Worm (Caenorhabditis elegans) whole organism, L1 larva: ENCODE data around the gene ZC196.4.

ENCODE experiments used
- C16A3.4 ChIP-seq: fragments of 150-350 bp; optimal IDR thresholded peaks from 2 replicates; lab custom pipeline; 2014; ENCODE audit warnings: missing biosample characterization, missing genetic modification characterization
- C34B4.2 ChIP-seq: sonication (generic microtip); optimal IDR thresholded peaks from 2 replicates; lab custom pipeline; 2017; ENCODE audit warnings: mild to moderate bottlenecking, missing genetic modification characterization, missing compliant biosample characterization
- Y116A8C.19 ChIP-seq: sonication (generic microtip); optimal IDR thresholded peaks from 2 replicates; lab custom pipeline; 2016; ENCODE audit warnings: missing compliant biosample characterization, missing genetic modification characterization, borderline replicate concordance
- aha-1 ChIP-seq: fragments of 150-350 bp; optimal IDR thresholded peaks from 2 replicates; lab custom pipeline; 2014; ENCODE audit warnings: missing biosample characterization, missing genetic modification characterization
- alr-1 ChIP-seq: fragments of 200-800 bp; sonication (Bioruptor generic); optimal IDR thresholded peaks from 2 replicates; lab custom pipeline; 2018; ENCODE audit warnings: borderline replicate concordance, mild to moderate bottlenecking, missing genetic modification characterization, missing compliant biosample characterization
- aly-2 ChIP-seq: fragments of 150-350 bp; optimal IDR thresholded peaks from 2 replicates; lab custom pipeline; 2014; ENCODE audit warnings: missing biosample characterization, missing genetic modification characterization
- ama-1 ChIP-seq: fragments of 150-350 bp; optimal IDR thresholded peaks from 2 replicates; lab custom pipeline; 2014
- ceh-8 ChIP-seq: fragments of 200-800 bp; sonication (Bioruptor generic); optimal IDR thresholded peaks from 2 replicates; lab custom pipeline; 2018; ENCODE audit warnings: mild to moderate bottlenecking, missing genetic modification characterization, moderate library complexity, missing compliant biosample characterization
- ceh-82 ChIP-seq, 3 experiments: fragments of 150-350 bp in 1 of 3; sonication (generic microtip) in 2 of 3; optimal IDR thresholded peaks; 2 replicates each; lab custom pipeline; 2014 to 2017; ENCODE audit warnings: missing biosample characterization in 3 of 3, missing genetic modification characterization in 3 of 3
- ceh-90 ChIP-seq: sonication (generic microtip); optimal IDR thresholded peaks from 2 replicates; lab custom pipeline; 2016; ENCODE audit warnings: missing genetic modification characterization, missing compliant biosample characterization
- ces-1 ChIP-seq: fragments of 150-350 bp; optimal IDR thresholded peaks from 2 replicates; lab custom pipeline; 2014; ENCODE audit warnings: missing biosample characterization, missing genetic modification reagents, missing genetic modification characterization
- dpl-1 ChIP-seq, 3 experiments: fragments of 150-350 bp in 2 of 3; sonication (generic microtip) in 1 of 3; optimal IDR thresholded peaks; 2 replicates each; lab custom pipeline; 2014 to 2017; ENCODE audit warnings: missing biosample characterization in 3 of 3, missing genetic modification characterization in 3 of 3, missing genetic modification reagents in 3 of 3
- efl-1 ChIP-seq, 4 experiments: fragments of 150-350 bp; optimal IDR thresholded peaks in 3 of 4; peaks in 1 of 4; 1 replicate in 1 of 4; 2 replicates in 3 of 4; lab custom pipeline; 2014; ENCODE audit warnings: missing biosample characterization in 2 of 4, missing genetic modification characterization in 2 of 4, missing genetic modification reagents in 2 of 4
- egl-27 ChIP-seq, 2 experiments: fragments of 150-350 bp in 1 of 2; sonication (generic microtip); optimal IDR thresholded peaks; 3 replicates each; lab custom pipeline; 2017 to 2018; ENCODE audit warnings: missing biosample characterization in 2 of 2, missing genetic modification characterization in 2 of 2, missing genetic modification reagents in 2 of 2
- elt-2 ChIP-seq: sonication (generic microtip); optimal IDR thresholded peaks from 2 replicates; lab custom pipeline; 2016; ENCODE audit warnings: missing genetic modification characterization, mild to moderate bottlenecking, inconsistent platforms, missing compliant biosample characterization, missing genetic modification reagents
- fos-1 ChIP-seq: fragments of 150-350 bp; optimal IDR thresholded peaks from 2 replicates; lab custom pipeline; 2014; ENCODE audit warnings: missing biosample characterization, missing genetic modification characterization
- hlh-17 ChIP-seq: fragments of 200-800 bp; sonication (Bioruptor generic); optimal IDR thresholded peaks from 2 replicates; lab custom pipeline; 2018; ENCODE audit warnings: missing genetic modification characterization, mild to moderate bottlenecking, missing compliant biosample characterization, moderate library complexity, borderline replicate concordance
- irx-1 ChIP-seq: sonication (generic microtip); optimal IDR thresholded peaks from 2 replicates; lab custom pipeline; 2016; ENCODE audit warnings: missing genetic modification characterization, missing compliant biosample characterization
- jun-1 ChIP-seq: fragments of 150-350 bp; optimal IDR thresholded peaks from 2 replicates; lab custom pipeline; 2014; ENCODE audit warnings: missing biosample characterization, missing genetic modification reagents, missing genetic modification characterization
- lin-14 ChIP-seq: fragments of 200-800 bp; sonication (Bioruptor generic); optimal IDR thresholded peaks from 2 replicates; lab custom pipeline; 2018; ENCODE audit warnings: mild to moderate bottlenecking, missing genetic modification characterization, moderate library complexity, missing compliant biosample characterization
- lin-35 ChIP-seq, 2 experiments: fragments of 150-350 bp; optimal IDR thresholded peaks; 2 replicates each; lab custom pipeline; 2014; ENCODE audit warnings: missing biosample characterization in 2 of 2, missing genetic modification characterization in 2 of 2, missing genetic modification reagents in 2 of 2
- lsy-2 ChIP-seq, 2 experiments: fragments of 150-350 bp; optimal IDR thresholded peaks; 2 replicates each; lab custom pipeline; 2014; ENCODE audit warnings: missing biosample characterization in 2 of 2, missing genetic modification characterization in 2 of 2
- mdl-1 ChIP-seq, 2 experiments: fragments of 150-350 bp; optimal IDR thresholded peaks; 2 replicates each; lab custom pipeline; 2014 to 2017; ENCODE audit warnings: missing biosample characterization in 2 of 2, missing genetic modification characterization in 2 of 2, inconsistent platforms in 1 of 2
- nhr-12 ChIP-seq: sonication (generic microtip); optimal IDR thresholded peaks from 2 replicates; lab custom pipeline; 2017; ENCODE audit warnings: missing biosample characterization, missing genetic modification characterization
- nhr-19 ChIP-seq: fragments of 200-800 bp; sonication (Bioruptor generic); conservative IDR thresholded peaks from 2 replicates; pipeline ENCODE4 v1.3.6; 2022; ENCODE audit warnings: missing genetic modification characterization, missing compliant biosample characterization
- nhr-20 ChIP-seq: sonication (generic microtip); optimal IDR thresholded peaks from 2 replicates; lab custom pipeline; 2016; ENCODE audit warnings: mild to moderate bottlenecking, missing genetic modification characterization, missing compliant biosample characterization
- nhr-237 ChIP-seq: fragments of 150-350 bp; optimal IDR thresholded peaks from 2 replicates; lab custom pipeline; 2014; ENCODE audit warnings: missing biosample characterization, missing genetic modification characterization
- nhr-28 ChIP-seq: fragments of 150-350 bp; optimal IDR thresholded peaks from 2 replicates; lab custom pipeline; 2014; ENCODE audit warnings: missing biosample characterization, missing genetic modification characterization
- nhr-71 ChIP-seq: sonication (generic microtip); optimal IDR thresholded peaks from 2 replicates; lab custom pipeline; 2016; ENCODE audit warnings: mild to moderate bottlenecking, missing genetic modification characterization, moderate library complexity, missing compliant biosample characterization
- pqm-1 ChIP-seq: sonication (generic microtip); optimal IDR thresholded peaks from 3 replicates; lab custom pipeline; 2017; ENCODE audit warnings: missing biosample characterization, missing genetic modification characterization
- skn-1 ChIP-seq: fragments of 150-350 bp; optimal IDR thresholded peaks from 2 replicates; lab custom pipeline; 2014; ENCODE audit warnings: missing biosample characterization, missing genetic modification characterization
- snu-23 ChIP-seq: sonication (generic microtip); optimal IDR thresholded peaks from 2 replicates; lab custom pipeline; 2016; ENCODE audit warnings: missing genetic modification characterization, missing compliant biosample characterization
- tlp-1 ChIP-seq: fragments of 150-350 bp; optimal IDR thresholded peaks from 2 replicates; lab custom pipeline; 2014; ENCODE audit warnings: missing biosample characterization, missing genetic modification characterization
- unc-130 ChIP-seq: fragments of 150-350 bp; optimal IDR thresholded peaks from 2 replicates; lab custom pipeline; 2017; ENCODE audit warnings: missing biosample characterization, missing genetic modification characterization, inconsistent platforms
- zip-4 ChIP-seq: fragments of 200-800 bp; sonication (Bioruptor generic); optimal IDR thresholded peaks from 2 replicates; lab custom pipeline; 2018; ENCODE audit warnings: mild to moderate bottlenecking, missing genetic modification characterization, moderate library complexity, missing compliant biosample characterization
- ztf-11 ChIP-seq, 2 experiments: sonication (generic microtip); optimal IDR thresholded peaks; 2 replicates each; lab custom pipeline; 2016 to 2017; ENCODE audit warnings: missing genetic modification characterization in 2 of 2, missing biosample characterization in 1 of 2, missing compliant biosample characterization in 1 of 2

The ZC196.4 gene

DNA sequence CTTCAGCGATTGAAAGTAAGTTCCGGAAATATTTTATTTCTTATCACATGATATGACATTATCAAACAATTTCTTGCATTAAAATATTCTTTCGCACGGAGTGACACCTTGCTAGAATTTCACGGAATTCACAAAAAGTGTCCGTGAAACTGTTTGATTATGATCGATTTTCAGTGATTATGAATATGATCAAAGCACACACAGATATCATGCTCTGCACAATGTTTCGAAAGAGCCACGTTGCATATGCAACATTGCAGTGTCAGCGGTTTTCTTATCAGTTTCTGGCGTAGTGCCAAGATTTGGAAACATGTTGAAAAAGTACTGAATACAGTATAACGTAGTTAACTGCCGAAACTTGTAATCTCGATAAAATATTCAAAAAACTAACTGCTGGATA lies 36.2 kb downstream of the ZC196.4 start:
- peak in 1 of 2 experiments; percentile 4 for TF ChIP-seq mdl-1 (tag; optimal IDR thresholded peaks at IDR 0.05; lab: Kevin White, UChicago)
- TF ChIP-seq lin-35 (GFP tag; optimal IDR thresholded peaks at IDR 0.05; lab: Kevin White, UChicago), result peak in 1 of 2 experiments; percentile 42
- no peak for TF ChIP-seq ama-1
- TF ChIP-seq dpl-1 (GFP tag; optimal IDR thresholded peaks at IDR 0.05; lab: Kevin White, UChicago), result no peak
- TF ChIP-seq zip-4 (GFP tag; lab: Kevin White, UChicago), result no peak
- no peak for TF ChIP-seq unc-130 (tag; lab: Kevin White, UChicago)
- TF ChIP-seq jun-1 (tag; lab: Kevin White, UChicago), result peak; percentile 32
- no peak for TF ChIP-seq nhr-28 (tag; lab: Kevin White, UChicago)
- no peak for TF ChIP-seq alr-1 (tag; lab: Kevin White, UChicago)
- TF ChIP-seq ceh-90, result no peak
- peak; percentile 15 for TF ChIP-seq tlp-1 (tag; lab: Kevin White, UChicago)
- TF ChIP-seq C34B4.2 (tag; lab: Kevin White, UChicago), result no peak
- TF ChIP-seq ceh-8 (GFP tag; lab: Kevin White, UChicago), result no peak
- TF ChIP-seq nhr-71 (tag; lab: Kevin White, UChicago), result peak; percentile 39
- peak; percentile 44 for TF ChIP-seq nhr-20
- no peak for TF ChIP-seq aha-1
- no peak for TF ChIP-seq egl-27 (tag; optimal IDR thresholded peaks at IDR 0.05; lab: Kevin White, UChicago)
- peak; percentile 99 for TF ChIP-seq elt-2 (tag; lab: Kevin White, UChicago)

ce11 chrV:8771599-8771998 lies 38.7 kb downstream of the ZC196.4 start, which contains the start of gene srx-115:
Gene srx-115, plus strand, starts transcription at chrV:8771899.
- TF ChIP-seq ces-1, result no peak
- no peak for TF ChIP-seq nhr-71 (tag; lab: Kevin White, UChicago)
- TF ChIP-seq unc-130 (tag; lab: Kevin White, UChicago), result no peak
- TF ChIP-seq fos-1 (tag; lab: Kevin White, UChicago), result no peak
- no peak for TF ChIP-seq nhr-19 (GFP tag; lab: Robert Waterston, UW)
- no peak for TF ChIP-seq nhr-12 (tag; lab: Kevin White, UChicago)
- no peak for TF ChIP-seq aly-2 (tag; lab: Kevin White, UChicago)
- TF ChIP-seq nhr-237 (tag; lab: Kevin White, UChicago), result no peak
- no peak for TF ChIP-seq ceh-82 (tag; optimal IDR thresholded peaks at IDR 0.05; lab: Kevin White, UChicago)

DNA sequence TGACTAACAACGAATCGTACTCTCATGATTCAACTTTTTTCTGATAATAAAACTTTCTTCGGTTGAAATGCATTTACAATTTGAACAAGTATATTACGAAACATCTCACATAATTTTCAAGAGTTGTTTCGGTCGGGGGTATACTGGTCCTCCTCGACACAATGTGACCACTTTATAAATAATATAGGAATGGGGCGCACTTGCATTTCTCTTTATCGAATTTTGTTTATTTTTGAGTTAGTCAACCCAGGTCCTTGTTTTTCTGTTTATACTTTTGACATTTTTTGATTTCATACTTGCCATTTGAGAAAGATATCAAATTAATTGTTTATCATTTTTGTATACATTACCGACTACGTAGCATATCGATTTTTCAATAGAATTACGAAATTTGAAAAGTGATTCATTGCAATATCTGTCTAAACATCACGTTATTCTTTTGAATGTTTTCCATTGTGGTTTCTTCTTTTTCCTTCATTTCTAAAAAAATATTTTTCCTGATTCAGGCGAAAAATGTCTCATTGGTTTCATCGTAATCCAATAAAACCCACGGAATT lies 41.0 kb downstream of the ZC196.4 start, which contains the start of gene B0507.2:
B0507.2 (plus strand) TSS at position 507 of the 557 bp plus-strand sequence.
- TF ChIP-seq ceh-82 (tag; optimal IDR thresholded peaks at IDR 0.05; lab: Kevin White, UChicago) (peak in 1 of 3 experiments; percentile 16), efl-1 (optimal IDR thresholded peaks at IDR 0.05; lab: Kevin White, UChicago) (peak in 1 of 2 experiments; percentile 7), efl-1 (GFP tag; optimal IDR thresholded peaks at IDR 0.05 in 1 of 2; lab: Kevin White, UChicago) (no peak), dpl-1 (GFP tag; optimal IDR thresholded peaks at IDR 0.05; lab: Kevin White, UChicago) (peak in 1 of 3 experiments; percentile 38), Y116A8C.19 (tag; lab: Kevin White, UChicago) (no peak), jun-1 (tag; lab: Kevin White, UChicago) (no peak), snu-23 (GFP tag; lab: Kevin White, UChicago) (peak; percentile 1), elt-2 (tag; lab: Kevin White, UChicago) (peak; percentile 6), pqm-1 (tag; lab: Kevin White, UChicago) (no peak), hlh-17 (GFP tag; lab: Kevin White, UChicago) (no peak), lin-14 (GFP tag; lab: Kevin White, UChicago) (peak; percentile 68), lsy-2 (tag; optimal IDR thresholded peaks at IDR 0.05; lab: Kevin White, UChicago) (peak in 1 of 2 experiments; percentile 35), skn-1 (tag; lab: Kevin White, UChicago) (peak; percentile 43), C16A3.4 (tag; lab: Kevin White, UChicago) (peak; percentile 5), unc-130 (tag; lab: Kevin White, UChicago) (no peak), irx-1 (tag; lab: Kevin White, UChicago) (peak; percentile 49), ztf-11 (tag; optimal IDR thresholded peaks at IDR 0.05; lab: Kevin White, UChicago) (no peak), nhr-71 (tag; lab: Kevin White, UChicago) (peak; percentile 1), lin-35 (GFP tag; optimal IDR thresholded peaks at IDR 0.05; lab: Kevin White, UChicago) (peak; percentile 16 to 24), ces-1 (no peak), nhr-12 (tag; lab: Kevin White, UChicago) (no peak), nhr-20 (no peak)
